Worm (Caenorhabditis elegans): ENCODE data around the gene srbc-54.
"Not testable (repeated sequence)": the region's sequence is repeated elsewhere in the genome, so short reads cannot be mapped to it uniquely, and the experiment has no call there.

srbc-54 gene

ce11 chrV:15841095-15841494 is 7.6 kb upstream of the srbc-54 start, which contains the start of gene srh-149:
srh-149 (minus strand) TSS chrV:15841195.
- TF ChIP-seq him-1 (tag; optimal IDR thresholded peaks at IDR 0.05) = no peak
- TF ChIP-seq W03F9.2 (tag; optimal IDR thresholded peaks at IDR 0.05) = no peak
- TF ChIP-seq dao-5 (tag; optimal IDR thresholded peaks at IDR 0.05) = no peak

- TF ChIP-seq him-1 (tag; optimal IDR thresholded peaks at IDR 0.05) = no peak
Observed at ce11 chrV:15831586-15831985, 1.9 kb downstream of the srbc-54 start, which contains the start of gene srbc-56. srbc-56 (minus strand) TSS chrV:15831686.

DNA sequence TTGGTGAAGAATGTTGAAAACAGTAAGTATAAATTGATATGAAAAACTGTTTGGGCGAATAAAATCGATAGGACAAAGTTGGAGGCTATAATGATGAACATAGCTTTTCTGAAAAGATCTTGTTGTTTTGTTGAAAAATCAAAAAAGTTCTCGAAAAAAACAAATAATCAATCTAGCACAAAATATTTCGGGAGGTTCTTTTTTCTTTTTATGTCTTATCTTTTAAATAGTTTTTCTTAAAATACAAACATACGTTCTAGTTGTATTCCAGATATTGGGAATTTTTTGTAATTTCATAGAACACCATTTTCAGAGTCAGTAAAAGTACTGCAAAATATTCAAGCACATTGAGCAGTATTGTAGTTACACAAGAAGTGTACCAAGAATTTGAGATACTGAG is 3.6 kb downstream of the srbc-54 start, which contains the start of gene srbc-55:
Gene srbc-55 (minus strand): TSS at position 101 of the 400 bp plus-strand sequence.
- TF ChIP-seq dao-5 (tag; optimal IDR thresholded peaks at IDR 0.05) (no peak), W03F9.2 (tag; optimal IDR thresholded peaks at IDR 0.05) (no peak), him-1 (tag; optimal IDR thresholded peaks at IDR 0.05) (no peak)

ce11 chrV:15826110-15826509 is 7.4 kb downstream of the srbc-54 start, which contains the start of gene srbc-51:
srbc-51 (plus strand) TSS chrV:15826410.
- TF ChIP-seq W03F9.2 (tag; optimal IDR thresholded peaks at IDR 0.05) = no peak
- TF ChIP-seq him-1 (tag; optimal IDR thresholded peaks at IDR 0.05) = no peak

DNA sequence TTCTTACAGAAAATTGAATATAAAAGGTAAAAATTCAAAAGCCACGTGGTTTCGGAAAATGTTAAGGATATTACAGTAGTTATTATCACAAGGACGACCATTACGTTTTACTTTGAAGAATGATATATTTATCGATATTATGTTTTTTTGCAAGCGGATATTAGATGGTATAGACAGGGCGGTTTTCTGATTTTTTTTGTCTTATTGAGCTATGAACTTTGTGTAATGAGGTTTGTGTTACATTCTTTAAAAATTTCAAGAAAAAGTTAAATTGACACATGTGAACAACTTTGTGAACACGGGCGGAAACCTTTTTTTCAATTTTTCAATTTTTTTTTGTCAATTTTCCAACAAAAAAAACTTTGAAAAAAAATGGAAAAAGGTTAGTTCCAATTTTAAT is 8.7 kb downstream of the srbc-54 start, which contains the start of gene srbc-50:
Gene srbc-50 (minus strand): TSS at position 101 of the 400 bp plus-strand sequence.
- no peak for TF ChIP-seq dao-5 (tag; optimal IDR thresholded peaks at IDR 0.05)
- no peak for TF ChIP-seq W03F9.2 (tag; optimal IDR thresholded peaks at IDR 0.05)
- TF ChIP-seq him-1 (tag; optimal IDR thresholded peaks at IDR 0.05) = no peak

ce11 chrV:15821398-15821797 is 12.1 kb downstream of the srbc-54 start, which contains the start of gene srbc-49:
srbc-49 (plus strand) TSS chrV:15821698.
- TF ChIP-seq dao-5 (tag; optimal IDR thresholded peaks at IDR 0.05) (no peak), him-1 (tag; optimal IDR thresholded peaks at IDR 0.05) (no peak), W03F9.2 (tag; optimal IDR thresholded peaks at IDR 0.05) (no peak)

DNA sequence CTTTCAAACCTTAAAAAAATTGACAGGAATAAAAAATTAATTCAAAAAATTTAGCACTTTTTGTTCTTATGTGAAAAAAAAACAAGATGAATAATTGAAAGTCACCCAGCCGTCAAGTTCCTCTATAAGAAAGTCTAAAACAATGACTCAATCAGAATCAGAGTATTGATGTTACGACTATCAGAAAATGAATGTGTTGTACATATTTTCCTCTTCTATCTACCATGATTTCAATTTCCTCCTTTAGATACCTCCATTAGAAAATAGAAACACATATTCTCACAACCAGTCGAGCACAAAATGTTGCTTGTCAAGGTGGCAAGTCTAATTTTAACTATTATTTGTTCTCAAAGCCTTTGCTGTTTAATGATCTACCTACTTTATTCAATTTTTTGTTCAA is 13.5 kb downstream of the srbc-54 start, which contains the start of gene srbc-48:
Gene srbc-48 (plus strand): TSS at position 301 of the 400 bp plus-strand sequence.
- TF ChIP-seq dao-5 (tag; optimal IDR thresholded peaks at IDR 0.05) (no peak), him-1 (tag; optimal IDR thresholded peaks at IDR 0.05) (no peak), W03F9.2 (tag; optimal IDR thresholded peaks at IDR 0.05) (no peak)

ce11 chrV:15817746-15818145 is 15.8 kb downstream of the srbc-54 start, which contains the start of gene abf-3:
abf-3 (minus strand) TSS chrV:15817846.
- TF ChIP-seq him-1 (tag; optimal IDR thresholded peaks at IDR 0.05) = no peak
- no peak for TF ChIP-seq W03F9.2 (tag; optimal IDR thresholded peaks at IDR 0.05)
- TF ChIP-seq dao-5 (tag; optimal IDR thresholded peaks at IDR 0.05) = no peak

- TF ChIP-seq him-1 (tag; optimal IDR thresholded peaks at IDR 0.05) (no peak), dao-5 (tag; optimal IDR thresholded peaks at IDR 0.05) (no peak), W03F9.2 (tag; optimal IDR thresholded peaks at IDR 0.05) (no peak)
Observed at ce11 chrV:15815962-15816432, 17.5 kb downstream of the srbc-54 start, which contains the start of the genes fbxa-69 and F54B8.4. fbxa-69 (minus strand) TSS chrV:15815971. F54B8.4 (plus strand) TSS chrV:15816382.

ce11 chrV:15811982-15812381 is 21.5 kb downstream of the srbc-54 start, which contains the start of gene nhr-282:
nhr-282 (plus strand) TSS chrV:15812282.
- not testable (repeated sequence) for TF ChIP-seq dao-5, W03F9.2, him-1 (tag; optimal IDR thresholded peaks at IDR 0.05)

- TF ChIP-seq him-1 (tag; optimal IDR thresholded peaks at IDR 0.05) (no peak), dao-5 (tag; optimal IDR thresholded peaks at IDR 0.05) (no peak), W03F9.2 (tag; optimal IDR thresholded peaks at IDR 0.05) (no peak)
Observed at ce11 chrV:15810446-15810845, 23.1 kb downstream of the srbc-54 start, which contains the start of gene F54B8.1. F54B8.1 (plus strand) TSS chrV:15810746.

DNA sequence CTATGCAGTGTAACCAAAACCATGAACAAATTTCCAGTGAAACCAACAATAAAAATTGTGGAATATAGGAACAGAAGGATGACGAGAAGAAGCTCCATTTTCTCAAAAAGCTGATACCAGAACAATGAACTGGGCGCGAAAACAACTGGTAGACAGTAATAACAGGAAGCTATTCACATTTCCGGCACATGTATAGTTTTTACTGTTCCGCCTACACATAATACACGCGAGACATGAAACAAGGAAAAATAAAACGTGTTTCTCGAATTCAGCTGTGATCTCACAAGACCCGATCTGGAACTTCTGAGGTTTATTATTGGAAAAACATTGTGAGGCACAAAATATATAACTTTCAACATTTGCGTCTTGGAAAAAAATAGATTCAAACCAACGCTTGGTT is 24.0 kb downstream of the srbc-54 start, which contains the start of gene srsx-36:
Gene srsx-36 (minus strand): TSS at position 101 of the 400 bp plus-strand sequence.
- no peak for TF ChIP-seq W03F9.2 (tag; optimal IDR thresholded peaks at IDR 0.05)
- TF ChIP-seq him-1 (tag; optimal IDR thresholded peaks at IDR 0.05) = no peak
- no peak for TF ChIP-seq dao-5 (tag; optimal IDR thresholded peaks at IDR 0.05)

DNA sequence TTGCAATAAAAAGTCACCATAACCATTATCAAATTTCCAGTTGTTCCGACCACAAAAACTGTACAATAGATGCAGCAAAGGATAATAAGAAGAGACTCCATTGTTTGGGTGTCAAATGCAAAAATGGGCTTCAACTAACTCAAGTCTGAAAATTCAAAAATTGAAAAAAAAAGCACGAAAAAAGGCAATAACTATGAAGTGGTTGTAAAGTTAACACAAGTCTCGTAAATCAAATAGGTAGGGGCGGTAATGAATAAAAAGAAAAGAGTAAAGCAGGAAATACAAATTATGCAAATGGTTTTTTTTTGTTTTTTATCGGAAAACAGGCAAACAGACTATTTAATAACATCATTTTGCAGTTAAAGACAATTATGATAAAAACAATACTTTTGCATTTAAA is 26.1 kb downstream of the srbc-54 start, which contains the start of gene srsx-38:
Gene srsx-38 (minus strand): TSS at position 101 of the 400 bp plus-strand sequence.
- TF ChIP-seq dao-5, W03F9.2, him-1 (tag; optimal IDR thresholded peaks at IDR 0.05): not testable (repeated sequence)

DNA sequence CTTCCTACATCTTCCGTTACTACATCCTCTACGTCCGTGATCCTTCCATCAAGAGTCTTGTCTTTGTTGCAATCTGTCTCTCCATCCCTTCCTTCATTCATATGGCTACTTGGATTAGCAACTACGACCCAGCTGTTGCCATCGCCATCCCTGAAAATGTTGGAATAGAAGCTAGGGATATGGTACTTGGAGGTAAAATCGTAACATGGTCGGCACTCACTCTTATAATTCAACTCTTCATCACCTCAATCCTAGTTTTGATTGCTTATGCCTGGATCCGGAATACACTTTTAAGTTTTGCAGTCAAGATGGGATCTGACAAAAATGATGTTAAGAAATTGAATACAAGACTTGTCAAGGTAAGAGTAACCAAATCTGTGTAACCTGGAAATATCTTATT is 29.8 kb downstream of the srbc-54 start, which contains the start of gene T26E4.18:
Gene T26E4.18 (minus strand): TSS at position 101 of the 400 bp plus-strand sequence.
- TF ChIP-seq dao-5, W03F9.2, him-1 (tag; optimal IDR thresholded peaks at IDR 0.05): not testable (repeated sequence)
